Fruit fly (Drosophila melanogaster): Measurements from ENCODE around the gene CG11964.

CG11964 gene

dm6 chr3R:8925924-8926553, 18.8 kb downstream of the CG11964 start (continued):
- TF ChIP-seq jigr1 (GFP tag; IDR thresholded peaks at IDR 0.05) (peak; percentile 44; the same call in 1 of the 3 replicates), Ravus (GFP tag; IDR thresholded peaks at IDR 0.05) (no peak; the same call in 1 of the 2 replicates), aop (GFP tag; IDR thresholded peaks at IDR 0.05) (0 out of 2 replicates have a peak, but pooled peaks have one; percentile 16), ERR (GFP tag; optimal IDR thresholded peaks at IDR 0.05) (no peak), CHES-1-like (GFP tag; optimal IDR thresholded peaks at IDR 0.05) (no peak), lab (GFP tag; optimal IDR thresholded peaks at IDR 0.05) (peak; percentile 45), Neu2 (GFP tag; optimal IDR thresholded peaks at IDR 0.05; ENCODE audit: borderline replicate concordance) (no peak), sima (GFP tag; optimal IDR thresholded peaks at IDR 0.05) (no peak), CG2678 (tag; optimal IDR thresholded peaks at IDR 0.05) (peak; percentile 58), CG2202 (tag; optimal IDR thresholded peaks at IDR 0.05) (peak; percentile 47), insv (GFP tag; optimal IDR thresholded peaks at IDR 0.05) (no peak), H15 (GFP tag; IDR thresholded peaks at IDR 0.05) (peak; percentile 67; the same call in 2 of the 3 replicates), CG6791 (GFP tag; IDR thresholded peaks at IDR 0.05; ENCODE audit: partially characterized antibody) (peak; percentile 44; the same call in 1 of the 3 replicates), Sry-β (GFP tag; optimal IDR thresholded peaks at IDR 0.05) (peak; percentile 8), tna (GFP tag; IDR thresholded peaks at IDR 0.05; ENCODE audit: partially characterized antibody) (no peak), salm (tag; optimal IDR thresholded peaks at IDR 0.05) (no peak), CG14667 (GFP tag; IDR thresholded peaks at IDR 0.05) (no peak), HLH54F (GFP tag; optimal IDR thresholded peaks at IDR 0.05) (peak; percentile 30), CG12219 (GFP tag; optimal IDR thresholded peaks at IDR 0.05) (peak; percentile 58), Oli (tag; optimal IDR thresholded peaks at IDR 0.05) (peak; percentile 54), CG8478 (optimal IDR thresholded peaks at IDR 0.05) (no peak), CG8388 (GFP tag; optimal IDR thresholded peaks at IDR 0.05) (peak; percentile 68), ash1 (GFP tag; optimal IDR thresholded peaks at IDR 0.05) (no peak), Dek (tag; optimal IDR thresholded peaks at IDR 0.05) (no peak), ro (GFP tag; IDR thresholded peaks at IDR 0.05) (peak; percentile 39; the same call in 1 of the 2 replicates), CG42726 (GFP tag; IDR thresholded peaks at IDR 0.05; ENCODE audit: partially characterized antibody) (no peak), fd102C (GFP tag; optimal IDR thresholded peaks at IDR 0.05) (no peak), CG3838 (GFP tag; optimal IDR thresholded peaks at IDR 0.05) (no peak), ap (GFP tag; IDR thresholded peaks at IDR 0.05) (no peak), nerfin-2 (GFP tag; IDR thresholded peaks at IDR 0.05; ENCODE audit: partially characterized antibody) (no peak), CG15696 (tag; optimal IDR thresholded peaks at IDR 0.05) (peak; percentile 73), tap (tag; optimal IDR thresholded peaks at IDR 0.05) (peak; percentile 85), bigmax (GFP tag; optimal IDR thresholded peaks at IDR 0.05) (no peak), CG4424 (GFP tag; optimal IDR thresholded peaks at IDR 0.05) (peak; percentile 51), CG4404 (GFP tag; IDR thresholded peaks at IDR 0.05) (peak; percentile 63), Dfd (GFP tag; optimal IDR thresholded peaks at IDR 0.05) (no peak), CG32772 (GFP tag; IDR thresholded peaks at IDR 0.05) (peak; percentile 72), CG9437 (GFP tag; optimal IDR thresholded peaks at IDR 0.05) (peak; percentile 2), Dp (GFP tag; optimal IDR thresholded peaks at IDR 0.05) (no peak), Blimp-1 (GFP tag; optimal IDR thresholded peaks at IDR 0.05) (peak; percentile 86), Hey (tag; optimal IDR thresholded peaks at IDR 0.05) (no peak), CG13123 (GFP tag; optimal IDR thresholded peaks at IDR 0.05) (peak; percentile 3), gcm2 (GFP tag; optimal IDR thresholded peaks at IDR 0.05) (no peak), CG9817 (tag; optimal IDR thresholded peaks at IDR 0.05) (peak; percentile 9), al (GFP tag; IDR thresholded peaks at IDR 0.05) (no peak), CG6254 (GFP tag; optimal IDR thresholded peaks at IDR 0.05) (peak; percentile 81), CG11504 (tag; optimal IDR thresholded peaks at IDR 0.05) (peak; percentile 83), CG7928 (GFP tag; optimal IDR thresholded peaks at IDR 0.05) (no peak), CG17829 (tag; optimal IDR thresholded peaks at IDR 0.05) (peak; percentile 84)

Measured in whole organism, embryonic.